Worm (Caenorhabditis elegans): ENCODE results near the gene mlk-1.

DNA sequence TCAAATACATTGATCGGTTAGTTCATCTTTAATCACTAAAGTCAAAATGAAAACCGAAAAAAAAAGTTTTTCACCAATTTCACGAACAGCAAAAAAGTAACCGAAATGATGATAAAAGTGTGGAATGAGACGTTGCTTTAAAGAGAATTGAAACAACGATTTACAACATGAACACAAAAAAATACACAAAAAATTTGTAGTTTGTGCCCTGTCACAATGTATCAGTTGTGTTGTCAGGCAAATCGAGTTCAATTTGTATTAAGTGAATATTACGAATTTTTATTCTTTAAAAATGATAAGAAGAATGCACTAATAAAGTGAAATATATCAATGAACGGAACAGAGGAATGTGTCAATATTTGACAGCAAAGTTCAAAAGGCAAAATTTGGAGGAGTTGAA is 32.8 kb downstream of the mlk-1 start:
- TF ChIP-seq sox-4 (tag; optimal IDR thresholded peaks at IDR 0.05) (no peak), fos-1 (tag; optimal IDR thresholded peaks at IDR 0.05) (no peak)
